Worm (Caenorhabditis elegans) whole organism, early embryonic: ENCODE data around the gene lsm-5.

Experiments
- ama-1 ChIP-seq: fragments of 150-350 bp; optimal IDR thresholded peaks from 2 replicates; lab custom pipeline; 2014
- ceh-36 ChIP-seq: sonication (generic microtip); optimal IDR thresholded peaks from 2 replicates; lab custom pipeline; 2016; ENCODE audit warnings: missing genetic modification characterization, inconsistent platforms, missing compliant biosample characterization
- hmbx-1 ChIP-seq: sonication (generic microtip); optimal IDR thresholded peaks from 2 replicates; lab custom pipeline; 2016; ENCODE audit warnings: mild to moderate bottlenecking, missing genetic modification characterization, missing compliant biosample characterization
- pes-1 ChIP-seq: fragments of 200-800 bp; sonication (Bioruptor generic); IDR thresholded peaks from 2 replicates; pipeline ENCODE4 v1.3.6; 2022; ENCODE audit warnings: missing genetic modification reagents, missing genetic modification characterization, missing compliant biosample characterization
- scrt-1 ChIP-seq: fragments of 200-800 bp; sonication (Bioruptor generic); IDR thresholded peaks from 2 replicates; pipeline ENCODE4 v1.3.6; 2022; ENCODE audit warnings: missing genetic modification characterization, missing compliant biosample characterization
- sea-1 ChIP-seq: fragments of 200-800 bp; sonication (Bioruptor generic); conservative IDR thresholded peaks from 2 replicates; pipeline ENCODE4 v1.3.6; 2022; ENCODE audit warnings: missing genetic modification characterization, missing compliant biosample characterization

DNA sequence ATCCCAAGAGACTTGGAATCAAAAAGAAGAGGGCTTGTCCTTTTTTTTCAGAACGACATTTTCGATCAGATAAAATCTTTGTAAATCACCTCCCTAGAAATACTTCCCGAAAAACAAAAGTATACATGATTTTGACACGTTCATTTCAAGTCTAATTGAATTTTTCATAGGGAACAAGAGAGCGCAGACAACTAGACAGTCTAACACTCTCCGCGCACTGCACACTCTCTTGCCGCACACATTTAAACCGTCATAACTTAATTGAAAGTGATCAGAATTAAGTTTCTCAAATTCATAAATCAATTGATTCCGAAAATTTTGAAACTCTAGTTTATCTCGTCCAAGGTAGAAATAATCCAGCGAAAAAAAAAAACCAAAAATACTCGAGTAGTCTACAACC lies 10.5 kb upstream of the lsm-5 start:
- TF ChIP-seq ama-1 (lab: Kevin White, UChicago) (no peak), pes-1 (GFP tag; lab: Robert Waterston, UW) (no peak), ceh-36 (tag; lab: Kevin White, UChicago) (no peak), sea-1 (GFP tag; lab: Robert Waterston, UW) (no peak), scrt-1 (GFP tag; lab: Robert Waterston, UW) (no peak), hmbx-1 (tag; lab: Kevin White, UChicago) (no peak)
